Fruit fly (Drosophila melanogaster) whole organism, embryonic: ENCODE measurements around the gene CG31778.

Experiments used
- Blimp-1 ChIP-seq: fragments of 200-800 bp; sonication (Bioruptor generic); optimal IDR thresholded peaks from 3 replicates; lab custom pipeline; 2018; ENCODE audit warnings: missing biosample characterization, missing genetic modification characterization, mild to moderate bottlenecking, moderate library complexity, missing genetic modification reagents
- BtbVII ChIP-seq: fragments of 200-800 bp; sonication (Bioruptor generic); optimal IDR thresholded peaks from 3 replicates; lab custom pipeline; 2017; ENCODE audit warnings: missing biosample characterization, mild to moderate bottlenecking, missing genetic modification characterization
- CG11247 ChIP-seq: fragments of 200-800 bp; sonication (Bioruptor generic); IDR thresholded peaks from 2 replicates; pipeline ENCODE4 v1.3.6; 2022; ENCODE audit warnings: missing biosample characterization, missing genetic modification characterization
- CG12155 ChIP-seq: fragments of 200-800 bp; sonication (Bioruptor generic); optimal IDR thresholded peaks from 3 replicates; lab custom pipeline; 2016; ENCODE audit warnings: missing biosample characterization, missing genetic modification characterization
- CG1233 ChIP-seq: fragments of 200-800 bp; sonication (Bioruptor generic); optimal IDR thresholded peaks from 4 replicates; lab custom pipeline; 2018; ENCODE audit warnings: missing biosample characterization, mild to moderate bottlenecking, missing genetic modification characterization
- CG12659 ChIP-seq: fragments of 200-800 bp; sonication (Bioruptor generic); optimal IDR thresholded peaks from 3 replicates; lab custom pipeline; 2017; ENCODE audit warnings: mild to moderate bottlenecking, missing biosample characterization, missing genetic modification reagents, missing genetic modification characterization
- CG13287 ChIP-seq: fragments of 200-800 bp; sonication (Bioruptor generic); IDR thresholded peaks from 2 replicates; pipeline ENCODE4 v1.3.6; 2022; ENCODE audit warnings: missing biosample characterization, missing genetic modification characterization; ENCODE audit not compliant: partially characterized antibody
- CG13894 ChIP-seq: fragments of 200-800 bp; sonication (Bioruptor generic); optimal IDR thresholded peaks from 3 replicates; lab custom pipeline; 2018; ENCODE audit warnings: missing biosample characterization, mild to moderate bottlenecking, missing genetic modification characterization, moderate library complexity
- CG14014 ChIP-seq: fragments of 200-800 bp; sonication (Bioruptor generic); IDR thresholded peaks from 2 replicates; pipeline ENCODE4 v1.3.6; 2022; ENCODE audit warnings: missing biosample characterization, missing genetic modification characterization
- CG1647 ChIP-seq: fragments of 200-800 bp; sonication (Bioruptor generic); optimal IDR thresholded peaks from 3 replicates; lab custom pipeline; 2016; ENCODE audit warnings: missing biosample characterization, missing genetic modification characterization
- CG30403 ChIP-seq: fragments of 200-800 bp; sonication (Bioruptor generic); optimal IDR thresholded peaks from 3 replicates; lab custom pipeline; 2016; ENCODE audit warnings: missing biosample characterization, missing genetic modification characterization
- CG5180 ChIP-seq: fragments of 200-800 bp; sonication (Bioruptor generic); optimal IDR thresholded peaks from 3 replicates; lab custom pipeline; 2017; ENCODE audit warnings: missing biosample characterization, missing genetic modification characterization, mild to moderate bottlenecking, moderate library complexity, missing genetic modification reagents
- CG7745 ChIP-seq: fragments of 200-800 bp; sonication (Bioruptor generic); optimal IDR thresholded peaks from 2 replicates; lab custom pipeline; 2018; ENCODE audit warnings: missing biosample characterization, mild to moderate bottlenecking, missing genetic modification characterization, moderate library complexity
- CG8089 ChIP-seq: fragments of 200-800 bp; sonication (Bioruptor generic); optimal IDR thresholded peaks from 3 replicates; lab custom pipeline; 2016; ENCODE audit warnings: missing biosample characterization, missing genetic modification characterization
- CG9932 ChIP-seq: fragments of 200-800 bp; sonication (Bioruptor generic); IDR thresholded peaks from 2 replicates; pipeline ENCODE4 v1.3.6; 2022; ENCODE audit warnings: missing biosample characterization, missing genetic modification characterization
- Dip3 ChIP-seq: fragments of 200-800 bp; sonication (Bioruptor generic); optimal IDR thresholded peaks from 3 replicates; lab custom pipeline; 2016; ENCODE audit warnings: missing biosample characterization, missing genetic modification characterization
- E2f1 ChIP-seq: fragments of 200-800 bp; sonication (Bioruptor generic); IDR thresholded peaks from 2 replicates; pipeline ENCODE4 v1.3.6; 2022; ENCODE audit warnings: missing biosample characterization, missing genetic modification characterization
- Elba2 ChIP-seq: fragments of 200-800 bp; sonication (Bioruptor generic); optimal IDR thresholded peaks from 3 replicates; lab custom pipeline; 2016; ENCODE audit warnings: missing biosample characterization, missing genetic modification characterization
- H2.0 ChIP-seq: fragments of 200-800 bp; sonication (Bioruptor generic); IDR thresholded peaks from 2 replicates; pipeline ENCODE4 v1.3.6; 2022; ENCODE audit warnings: missing biosample characterization, missing genetic modification characterization
- HLHmδ ChIP-seq: fragments of 200-800 bp; sonication (Bioruptor generic); optimal IDR thresholded peaks from 2 replicates; lab custom pipeline; 2018; ENCODE audit warnings: missing biosample characterization, mild to moderate bottlenecking, missing genetic modification characterization, moderate library complexity
- Hr3 ChIP-seq: fragments of 200-800 bp; sonication (Bioruptor generic); optimal IDR thresholded peaks from 3 replicates; lab custom pipeline; 2016; ENCODE audit warnings: missing biosample characterization, missing genetic modification characterization
- Hr78 ChIP-seq, 2 experiments: fragments of 200-800 bp in 1 of 2; fragments of >200 bp in 1 of 2; sonication (Bioruptor generic) in 1 of 2; optimal IDR thresholded peaks; 2 replicates each; lab custom pipeline; 2017 to 2019; ENCODE audit warnings: missing biosample characterization in 2 of 2, missing genetic modification characterization in 2 of 2, mild to moderate bottlenecking in 1 of 2, moderate library complexity in 1 of 2
- MTF-1 ChIP-seq: fragments of 200-800 bp; sonication (Bioruptor generic); optimal IDR thresholded peaks from 2 replicates; lab custom pipeline; 2018; ENCODE audit warnings: missing biosample characterization, mild to moderate bottlenecking, missing genetic modification characterization, borderline replicate concordance
- Max ChIP-seq: fragments of 200-800 bp; sonication (Bioruptor generic); optimal IDR thresholded peaks from 2 replicates; lab custom pipeline; 2016; ENCODE audit warnings: missing biosample characterization, mild to moderate bottlenecking, missing genetic modification characterization
- NfI ChIP-seq: fragments of 200-800 bp; sonication (Bioruptor generic); optimal IDR thresholded peaks from 3 replicates; lab custom pipeline; 2018; ENCODE audit warnings: missing biosample characterization, mild to moderate bottlenecking, missing genetic modification characterization, moderate library complexity
- Stat92E ChIP-seq, 3 experiments: fragments of >200 bp in 2 of 3; fragments of 200-800 bp in 1 of 3; sonication (Bioruptor generic) in 1 of 3; optimal IDR thresholded peaks; 2 replicates each; lab custom pipeline; 2017 to 2019; ENCODE audit warnings: missing biosample characterization in 3 of 3, missing genetic modification characterization in 3 of 3, mild to moderate bottlenecking in 1 of 3, moderate library complexity in 1 of 3
- bcd ChIP-seq: fragments of 200-800 bp; sonication (Bioruptor generic); optimal IDR thresholded peaks from 2 replicates; lab custom pipeline; 2017; ENCODE audit warnings: missing biosample characterization, mild to moderate bottlenecking, missing genetic modification characterization
- cad ChIP-seq: fragments of >200 bp; optimal IDR thresholded peaks from 2 replicates; lab custom pipeline; 2017; ENCODE audit warnings: missing biosample characterization, missing genetic modification characterization
- danr ChIP-seq: fragments of 200-800 bp; sonication (Bioruptor generic); IDR thresholded peaks from 2 replicates; pipeline ENCODE4 v1.3.6; 2022; ENCODE audit warnings: missing biosample characterization, missing genetic modification characterization
- disco-r ChIP-seq: fragments of 200-800 bp; sonication (Bioruptor generic); optimal IDR thresholded peaks from 2 replicates; lab custom pipeline; 2016; ENCODE audit warnings: missing biosample characterization, missing genetic modification characterization
- dmrt11E ChIP-seq: fragments of 200-800 bp; sonication (Bioruptor generic); optimal IDR thresholded peaks from 3 replicates; lab custom pipeline; 2018; ENCODE audit warnings: missing biosample characterization, mild to moderate bottlenecking, missing genetic modification characterization, moderate library complexity
- gem ChIP-seq: fragments of 200-800 bp; sonication (Bioruptor generic); optimal IDR thresholded peaks from 2 replicates; lab custom pipeline; 2019; ENCODE audit warnings: missing biosample characterization, mild to moderate bottlenecking, missing genetic modification characterization, moderate library complexity
- grn ChIP-seq: fragments of 200-800 bp; sonication (Bioruptor generic); optimal IDR thresholded peaks from 3 replicates; lab custom pipeline; 2017; ENCODE audit warnings: missing biosample characterization, missing genetic modification characterization
- gro ChIP-seq: fragments of 200-800 bp; sonication (Bioruptor generic); optimal IDR thresholded peaks from 2 replicates; lab custom pipeline; 2016; ENCODE audit warnings: missing biosample characterization, missing genetic modification characterization
- kah ChIP-seq: fragments of 200-800 bp; sonication (Bioruptor generic); optimal IDR thresholded peaks from 2 replicates; lab custom pipeline; 2018; ENCODE audit warnings: missing biosample characterization, mild to moderate bottlenecking, missing genetic modification characterization
- mam ChIP-seq: fragments of 200-800 bp; sonication (Bioruptor generic); optimal IDR thresholded peaks from 3 replicates; lab custom pipeline; 2016; ENCODE audit warnings: missing biosample characterization, missing genetic modification characterization
- mirr ChIP-seq: fragments of 200-800 bp; sonication (Bioruptor generic); optimal IDR thresholded peaks from 3 replicates; lab custom pipeline; 2018; ENCODE audit warnings: missing biosample characterization, mild to moderate bottlenecking, missing genetic modification characterization
- nerfin-1 ChIP-seq: fragments of 200-800 bp; sonication (Bioruptor generic); optimal IDR thresholded peaks from 3 replicates; lab custom pipeline; 2019; ENCODE audit warnings: missing biosample characterization, mild to moderate bottlenecking, missing genetic modification characterization, moderate library complexity
- odd ChIP-seq: fragments of 200-800 bp; sonication (Bioruptor generic); optimal IDR thresholded peaks from 2 replicates; lab custom pipeline; 2017; ENCODE audit warnings: missing biosample characterization, mild to moderate bottlenecking, missing genetic modification characterization
- ranshi ChIP-seq: fragments of 200-800 bp; sonication (Bioruptor generic); IDR thresholded peaks from 2 replicates; pipeline ENCODE4 v1.3.6; 2022; ENCODE audit warnings: missing biosample characterization, missing genetic modification characterization
- seq ChIP-seq: fragments of 200-800 bp; sonication (Bioruptor generic); IDR thresholded peaks from 2 replicates; pipeline ENCODE4 v1.3.6; 2022; ENCODE audit warnings: missing biosample characterization, missing genetic modification characterization
- sisA ChIP-seq: fragments of 200-800 bp; sonication (Bioruptor generic); IDR thresholded peaks from 2 replicates; pipeline ENCODE4 v1.3.6; 2022; ENCODE audit warnings: missing biosample characterization, missing genetic modification characterization
- stc ChIP-seq: fragments of 200-800 bp; sonication (Bioruptor generic); IDR thresholded peaks from 2 replicates; pipeline ENCODE4 v1.3.6; 2022; ENCODE audit warnings: missing biosample characterization, missing genetic modification characterization
- stwl ChIP-seq: fragments of 200-800 bp; sonication (Bioruptor generic); optimal IDR thresholded peaks from 3 replicates; lab custom pipeline; 2018; ENCODE audit warnings: missing biosample characterization, mild to moderate bottlenecking, missing genetic modification characterization, moderate library complexity
- tio ChIP-seq: fragments of 200-800 bp; sonication (Bioruptor generic); optimal IDR thresholded peaks from 2 replicates; lab custom pipeline; 2017; ENCODE audit warnings: missing biosample characterization, missing genetic modification characterization, inconsistent platforms
- twi ChIP-seq: fragments of 200-800 bp; optimal IDR thresholded peaks from 2 replicates; lab custom pipeline; 2019; ENCODE audit warnings: missing biosample characterization, mild to moderate bottlenecking, missing genetic modification characterization, moderate library complexity
- unc-4 ChIP-seq: fragments of 200-800 bp; sonication (Bioruptor generic); IDR thresholded peaks from 2 replicates; pipeline ENCODE4 v1.3.6; 2022; ENCODE audit warnings: missing biosample characterization, missing genetic modification characterization; ENCODE audit not compliant: partially characterized antibody
- vvl ChIP-seq: fragments of 200-800 bp; sonication (Bioruptor generic); IDR thresholded peaks from 2 replicates; pipeline ENCODE4 v1.3.6; 2022; ENCODE audit warnings: missing biosample characterization, missing genetic modification characterization

CG31778 gene

DNA sequence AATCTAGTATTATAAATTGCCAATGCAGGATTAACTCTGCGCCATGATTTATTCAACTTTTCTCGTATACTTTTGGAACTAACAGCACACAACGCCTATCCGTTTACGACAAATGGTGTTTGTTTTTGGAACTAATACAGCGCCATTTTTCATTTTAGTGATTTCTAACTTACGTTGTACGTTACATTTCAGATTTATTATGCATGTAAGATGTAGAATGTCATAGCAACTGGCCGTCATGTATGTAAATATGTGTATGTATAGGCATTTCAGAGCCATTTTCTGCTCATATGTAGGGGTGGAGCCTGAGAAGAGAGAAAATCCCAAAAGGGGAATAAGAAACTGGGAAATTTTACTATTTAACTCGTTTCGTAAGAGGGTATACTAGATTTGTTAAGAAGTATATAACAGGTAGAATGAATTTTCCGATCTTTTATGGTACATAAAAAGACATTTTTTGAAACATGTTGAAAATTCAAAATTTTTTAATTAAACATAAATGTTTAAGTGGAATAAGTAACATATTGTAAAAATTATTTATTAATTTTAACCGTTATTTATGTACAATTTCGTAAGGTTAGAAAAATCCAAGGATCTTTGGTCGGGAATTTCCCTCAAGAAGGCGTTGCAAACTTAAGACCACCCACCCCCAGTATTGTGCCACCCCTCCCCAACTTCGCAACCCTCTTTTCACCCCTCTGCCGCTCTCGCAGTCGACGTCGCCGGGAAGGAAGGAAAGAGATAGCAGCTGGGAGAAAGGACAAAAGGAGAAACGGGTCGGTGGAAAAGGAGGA lies 47.7 kb downstream of the CG31778 start (continued):
- TF ChIP-seq Blimp-1 (GFP tag; lab: Kevin White, UChicago) (peak; percentile 55), odd (GFP tag; lab: Kevin White, UChicago) (no peak), BtbVII (no peak), CG1233 (peak; percentile 43), disco-r (GFP tag; lab: Kevin White, UChicago) (peak; percentile 10), mirr (GFP tag; lab: Kevin White, UChicago) (peak; percentile 56), Dip3 (GFP tag; lab: Kevin White, UChicago) (peak; percentile 26), CG13287 (GFP tag; lab: Robert Waterston, UW) (peak; percentile 51), CG5180 (GFP tag; lab: Kevin White, UChicago) (no peak), Hr78 (GFP tag; optimal IDR thresholded peaks at IDR 0.05; lab: Kevin White, UChicago) (no peak), MTF-1 (GFP tag; lab: Kevin White, UChicago) (peak; percentile 26), vvl (peak; percentile 68), grn (GFP tag; lab: Kevin White, UChicago) (peak; percentile 1), mam (GFP tag; lab: Kevin White, UChicago) (peak; percentile 30), gro (GFP tag; lab: Kevin White, UChicago) (peak; percentile 14), CG12659 (GFP tag; lab: Kevin White, UChicago) (peak; percentile 32), kah (GFP tag; lab: Kevin White, UChicago) (no peak), danr (GFP tag; lab: Robert Waterston, UW) (no peak), CG30403 (GFP tag; lab: Kevin White, UChicago) (peak; percentile 49), Max (GFP tag; lab: Kevin White, UChicago) (peak; percentile 37), stc (GFP tag; lab: Robert Waterston, UW) (0 out of 2 replicates have a peak, but pooled peaks have one; percentile 17), CG9932 (GFP tag; lab: Robert Waterston, UW) (peak; percentile 63; the same call in 1 of the 2 replicates), HLHmδ (GFP tag; lab: Kevin White, UChicago) (no peak), H2.0 (GFP tag; lab: Robert Waterston, UW) (no peak), CG8089 (GFP tag; lab: Kevin White, UChicago) (peak; percentile 21), Stat92E (GFP tag; optimal IDR thresholded peaks at IDR 0.05; lab: Kevin White, UChicago) (peak in 1 of 3 experiments; percentile 50), unc-4 (GFP tag; lab: Robert Waterston, UW) (peak; percentile 43; the same call in 1 of the 2 replicates), CG11247 (GFP tag; lab: Robert Waterston, UW) (peak; percentile 66), CG12155 (peak; percentile 35), CG13894 (tag; lab: Kevin White, UChicago) (peak; percentile 83), seq (GFP tag; lab: Robert Waterston, UW) (peak; percentile 73; the same call in 1 of the 2 replicates), tio (GFP tag; lab: Kevin White, UChicago) (no peak), twi (tag; lab: Kevin White, UChicago) (peak; percentile 35), Elba2 (peak; percentile 34), ranshi (GFP tag; lab: Robert Waterston, UW) (peak; percentile 39; the same call in 1 of the 2 replicates), sisA (GFP tag; lab: Robert Waterston, UW) (peak; percentile 57), CG1647 (GFP tag; lab: Kevin White, UChicago) (peak; percentile 66), nerfin-1 (tag; lab: Kevin White, UChicago) (peak; percentile 100), Hr3 (GFP tag; lab: Kevin White, UChicago) (peak; percentile 24), CG14014 (GFP tag; lab: Robert Waterston, UW) (0 out of 2 replicates have a peak, but pooled peaks have one; percentile 35), E2f1 (0 out of 2 replicates have a peak, but pooled peaks have one; percentile 19), stwl (tag; lab: Kevin White, UChicago) (peak; percentile 69), gem (peak; percentile 39), bcd (peak; percentile 50), cad (no peak), NfI (GFP tag; lab: Kevin White, UChicago) (peak; percentile 59), dmrt11E (tag; lab: Kevin White, UChicago) (peak; percentile 45), CG7745 (tag; lab: Kevin White, UChicago) (peak; percentile 63)
